Fruit fly (Drosophila melanogaster) whole organism, embryonic: ENCODE measurements around the gene CG43630.
A peak's percentile ranks its signal among the peaks of the same experiment; 100 is the strongest.

Experiments used
- Blimp-1 ChIP-seq: fragments of 200-800 bp; sonication (Bioruptor generic); optimal IDR thresholded peaks from 3 replicates; lab custom pipeline; 2018; ENCODE audit warnings: missing biosample characterization, missing genetic modification characterization, mild to moderate bottlenecking, moderate library complexity, missing genetic modification reagents
- CG10543 ChIP-seq: fragments of 200-800 bp; sonication (Bioruptor generic); optimal IDR thresholded peaks from 3 replicates; lab custom pipeline; 2017; ENCODE audit warnings: missing biosample characterization, mild to moderate bottlenecking, missing genetic modification characterization, moderate library complexity
- CG10654 ChIP-seq: fragments of 200-800 bp; sonication (Bioruptor generic); optimal IDR thresholded peaks from 2 replicates; lab custom pipeline; 2016; ENCODE audit warnings: missing biosample characterization, missing genetic modification characterization
- CG12219 ChIP-seq: fragments of 200-800 bp; sonication (Bioruptor generic); optimal IDR thresholded peaks from 3 replicates; lab custom pipeline; 2018; ENCODE audit warnings: missing biosample characterization, mild to moderate bottlenecking, missing genetic modification characterization
- CG13296 ChIP-seq: fragments of 200-800 bp; sonication (Bioruptor generic); optimal IDR thresholded peaks from 3 replicates; lab custom pipeline; 2018; ENCODE audit warnings: missing biosample characterization, mild to moderate bottlenecking, missing genetic modification characterization
- CG15073 ChIP-seq: fragments of 200-800 bp; sonication (Bioruptor generic); optimal IDR thresholded peaks from 2 replicates; lab custom pipeline; 2016; ENCODE audit warnings: missing biosample characterization, missing genetic modification characterization
- CG15514 ChIP-seq: fragments of 200-800 bp; sonication (Bioruptor generic); optimal IDR thresholded peaks from 3 replicates; lab custom pipeline; 2017; ENCODE audit warnings: missing biosample characterization, missing genetic modification characterization, mild to moderate bottlenecking, moderate library complexity, missing genetic modification reagents
- CG2120 ChIP-seq: fragments of 200-800 bp; sonication (Bioruptor generic); optimal IDR thresholded peaks from 3 replicates; lab custom pipeline; 2016; ENCODE audit warnings: missing biosample characterization, missing genetic modification characterization
- CG2678 ChIP-seq: fragments of 200-800 bp; sonication (Bioruptor generic); optimal IDR thresholded peaks from 3 replicates; lab custom pipeline; 2019; ENCODE audit warnings: missing biosample characterization, mild to moderate bottlenecking, missing genetic modification characterization, moderate library complexity
- CG3838 ChIP-seq: fragments of 200-800 bp; sonication (Bioruptor generic); optimal IDR thresholded peaks from 3 replicates; lab custom pipeline; 2016; ENCODE audit warnings: missing biosample characterization, missing genetic modification characterization
- CG4282 ChIP-seq: fragments of 200-800 bp; sonication (Bioruptor generic); optimal IDR thresholded peaks from 2 replicates; lab custom pipeline; 2016; ENCODE audit warnings: missing biosample characterization, missing genetic modification characterization
- CG6689 ChIP-seq: fragments of 200-800 bp; sonication (Bioruptor generic); IDR thresholded peaks from 2 replicates; pipeline ENCODE4 v1.3.6; 2022; ENCODE audit warnings: missing biosample characterization, missing genetic modification characterization
- CG8089 ChIP-seq: fragments of 200-800 bp; sonication (Bioruptor generic); optimal IDR thresholded peaks from 3 replicates; lab custom pipeline; 2016; ENCODE audit warnings: missing biosample characterization, missing genetic modification characterization
- CrebB ChIP-seq: fragments of 200-800 bp; sonication (Bioruptor generic); optimal IDR thresholded peaks from 3 replicates; lab custom pipeline; 2018; ENCODE audit warnings: missing biosample characterization, mild to moderate bottlenecking, missing genetic modification characterization
- Fer1 ChIP-seq: fragments of 200-800 bp; sonication (Bioruptor generic); optimal IDR thresholded peaks from 2 replicates; lab custom pipeline; 2017; ENCODE audit warnings: missing biosample characterization, mild to moderate bottlenecking, missing genetic modification characterization
- Fer2 ChIP-seq: fragments of 200-800 bp; sonication (Bioruptor generic); optimal IDR thresholded peaks from 2 replicates; lab custom pipeline; 2018; ENCODE audit warnings: missing biosample characterization, mild to moderate bottlenecking, missing genetic modification characterization, moderate library complexity
- Fer3 ChIP-seq: fragments of 200-800 bp; sonication (Bioruptor generic); optimal IDR thresholded peaks from 2 replicates; lab custom pipeline; 2018; ENCODE audit warnings: missing biosample characterization, mild to moderate bottlenecking, missing genetic modification characterization, moderate library complexity
- Gsc ChIP-seq: fragments of 200-800 bp; sonication (Bioruptor generic); IDR thresholded peaks from 2 replicates; pipeline ENCODE4 v1.3.6; 2022; ENCODE audit warnings: missing biosample characterization, missing genetic modification characterization
- Hr39 ChIP-seq: fragments of >200 bp; optimal IDR thresholded peaks from 2 replicates; lab custom pipeline; 2017
- Hr78 ChIP-seq, 2 experiments: fragments of 200-800 bp in 1 of 2; fragments of >200 bp in 1 of 2; sonication (Bioruptor generic) in 1 of 2; optimal IDR thresholded peaks; 2 replicates each; lab custom pipeline; 2017 to 2019; ENCODE audit warnings: missing biosample characterization in 2 of 2, missing genetic modification characterization in 2 of 2, mild to moderate bottlenecking in 1 of 2, moderate library complexity in 1 of 2
- Jarid2 ChIP-seq: fragments of 200-800 bp; sonication (Bioruptor generic); optimal IDR thresholded peaks from 3 replicates; lab custom pipeline; 2017; ENCODE audit warnings: mild to moderate bottlenecking, missing biosample characterization, missing genetic modification reagents, missing genetic modification characterization
- MBD-R2 ChIP-seq: fragments of 200-800 bp; sonication (Bioruptor generic); IDR thresholded peaks from 2 replicates; pipeline ENCODE4 v1.3.6; 2022; ENCODE audit warnings: missing biosample characterization, missing genetic modification characterization
- MTF-1 ChIP-seq: fragments of 200-800 bp; sonication (Bioruptor generic); optimal IDR thresholded peaks from 2 replicates; lab custom pipeline; 2018; ENCODE audit warnings: missing biosample characterization, mild to moderate bottlenecking, missing genetic modification characterization, borderline replicate concordance
- Max ChIP-seq: fragments of 200-800 bp; sonication (Bioruptor generic); optimal IDR thresholded peaks from 2 replicates; lab custom pipeline; 2016; ENCODE audit warnings: missing biosample characterization, mild to moderate bottlenecking, missing genetic modification characterization
- Med ChIP-seq: fragments of 200-800 bp; sonication (Bioruptor generic); peaks from one replicate; lab custom pipeline; 2016; ENCODE audit warnings: missing biosample characterization, missing genetic modification characterization, mild to moderate bottlenecking, inconsistent platforms, moderate library complexity
- Meics ChIP-seq: fragments of 200-800 bp; sonication (Bioruptor generic); optimal IDR thresholded peaks from 2 replicates; lab custom pipeline; 2017; ENCODE audit warnings: missing biosample characterization, mild to moderate bottlenecking, missing genetic modification characterization
- Neu2 ChIP-seq: fragments of 200-800 bp; sonication (Bioruptor generic); optimal IDR thresholded peaks from 3 replicates; lab custom pipeline; 2016; ENCODE audit warnings: missing biosample characterization, missing genetic modification characterization, borderline replicate concordance
- Nf-YB ChIP-seq: fragments of 200-800 bp; sonication (Bioruptor generic); optimal IDR thresholded peaks from 3 replicates; lab custom pipeline; 2019; ENCODE audit warnings: missing biosample characterization, mild to moderate bottlenecking, missing genetic modification characterization, moderate library complexity
- Oli ChIP-seq: fragments of 200-800 bp; sonication (Bioruptor generic); optimal IDR thresholded peaks from 2 replicates; lab custom pipeline; 2018; ENCODE audit warnings: missing biosample characterization, mild to moderate bottlenecking, missing genetic modification characterization, moderate library complexity
- Vsx1 ChIP-seq: fragments of 200-800 bp; sonication (Bioruptor generic); optimal IDR thresholded peaks from 2 replicates; lab custom pipeline; 2017; ENCODE audit warnings: missing biosample characterization, mild to moderate bottlenecking, missing genetic modification characterization, missing genetic modification reagents
- bsh ChIP-seq, 2 experiments: fragments of 200-800 bp; sonication (Bioruptor generic); optimal IDR thresholded peaks; 2 replicates each; lab custom pipeline; 2017 to 2018; ENCODE audit warnings: mild to moderate bottlenecking in 2 of 2, missing biosample characterization in 2 of 2, missing genetic modification characterization in 2 of 2, moderate library complexity in 1 of 2
- chinmo ChIP-seq: fragments of 200-800 bp; sonication (Bioruptor generic); IDR thresholded peaks from 4 replicates; pipeline ENCODE4 v1.3.6; 2022; ENCODE audit warnings: missing biosample characterization, missing genetic modification characterization; ENCODE audit not compliant: partially characterized antibody
- ci ChIP-seq: fragments of 200-800 bp; sonication (Bioruptor generic); IDR thresholded peaks from 3 replicates; pipeline ENCODE4 v1.3.6; 2022; ENCODE audit warnings: missing biosample characterization, missing genetic modification characterization
- dan ChIP-seq: fragments of 200-800 bp; sonication (Bioruptor generic); IDR thresholded peaks from 2 replicates; pipeline ENCODE4 v1.3.6; 2022; ENCODE audit warnings: missing biosample characterization, missing genetic modification characterization
- dysf ChIP-seq: fragments of 200-800 bp; sonication (Bioruptor generic); IDR thresholded peaks from 3 replicates; pipeline ENCODE4 v1.3.6; 2022; ENCODE audit warnings: missing biosample characterization, missing genetic modification characterization
- fd3F ChIP-seq: fragments of 200-800 bp; sonication (Bioruptor generic); optimal IDR thresholded peaks from 2 replicates; lab custom pipeline; 2018; ENCODE audit warnings: missing biosample characterization, mild to moderate bottlenecking, missing genetic modification characterization, moderate library complexity
- ftz-f1 ChIP-seq: fragments of 200-800 bp; sonication (Bioruptor generic); optimal IDR thresholded peaks from 2 replicates; lab custom pipeline; 2016; ENCODE audit warnings: missing biosample characterization, missing genetic modification characterization
- gcm2 ChIP-seq: fragments of 200-800 bp; sonication (Bioruptor generic); optimal IDR thresholded peaks from 2 replicates; lab custom pipeline; 2016; ENCODE audit warnings: missing biosample characterization, missing genetic modification characterization
- hkb ChIP-seq, 2 experiments: fragments of 200-800 bp in 1 of 2; fragments of >200 bp in 1 of 2; sonication (Bioruptor generic) in 1 of 2; IDR thresholded peaks in 1 of 2; optimal IDR thresholded peaks in 1 of 2; 2 replicates each; pipeline versions ENCODE4 v1.3.6 to Lab custom; 2017 to 2022; ENCODE audit warnings: missing biosample characterization in 1 of 2, missing genetic modification characterization in 1 of 2
- insv ChIP-seq, 2 experiments: fragments of 200-800 bp; sonication (Bioruptor generic); optimal IDR thresholded peaks; 3 replicates each; lab custom pipeline; 2016 to 2018; ENCODE audit warnings: missing biosample characterization in 2 of 2, missing genetic modification characterization in 2 of 2
- ken ChIP-seq: fragments of 200-800 bp; sonication (Bioruptor generic); IDR thresholded peaks from 3 replicates; pipeline ENCODE4 v1.3.6; 2022; ENCODE audit warnings: missing biosample characterization, missing genetic modification characterization
- lab ChIP-seq: fragments of 200-800 bp; sonication (Bioruptor generic); optimal IDR thresholded peaks from 3 replicates; lab custom pipeline; 2017; ENCODE audit warnings: missing biosample characterization, missing genetic modification characterization, mild to moderate bottlenecking, moderate library complexity, missing genetic modification reagents
- pnt ChIP-seq: fragments of 200-800 bp; sonication (Bioruptor generic); optimal IDR thresholded peaks from 3 replicates; lab custom pipeline; 2016; ENCODE audit warnings: missing biosample characterization, missing genetic modification characterization
- ro ChIP-seq: fragments of 200-800 bp; sonication (Bioruptor generic); IDR thresholded peaks from 2 replicates; pipeline ENCODE4 v1.3.6; 2022; ENCODE audit warnings: missing biosample characterization, missing genetic modification characterization
- sens ChIP-seq: fragments of 200-800 bp; sonication (Bioruptor generic); peaks from one replicate; lab custom pipeline; 2016; ENCODE audit warnings: missing biosample characterization, missing genetic modification characterization
- seq ChIP-seq: fragments of 200-800 bp; sonication (Bioruptor generic); IDR thresholded peaks from 2 replicates; pipeline ENCODE4 v1.3.6; 2022; ENCODE audit warnings: missing biosample characterization, missing genetic modification characterization
- sug ChIP-seq: fragments of 200-800 bp; optimal IDR thresholded peaks from 2 replicates; lab custom pipeline; 2019; ENCODE audit warnings: missing biosample characterization, mild to moderate bottlenecking, missing genetic modification characterization, moderate library complexity
- tup ChIP-seq: fragments of 200-800 bp; sonication (Bioruptor generic); optimal IDR thresholded peaks from 2 replicates; lab custom pipeline; 2016; ENCODE audit warnings: missing biosample characterization, mild to moderate bottlenecking, missing genetic modification characterization, moderate library complexity
- vnd ChIP-seq: fragments of 200-800 bp; sonication (Bioruptor generic); IDR thresholded peaks from 3 replicates; pipeline ENCODE4 v1.3.6; 2022; ENCODE audit warnings: missing biosample characterization, missing genetic modification characterization; ENCODE audit not compliant: partially characterized antibody

The CG43630 gene

DNA sequence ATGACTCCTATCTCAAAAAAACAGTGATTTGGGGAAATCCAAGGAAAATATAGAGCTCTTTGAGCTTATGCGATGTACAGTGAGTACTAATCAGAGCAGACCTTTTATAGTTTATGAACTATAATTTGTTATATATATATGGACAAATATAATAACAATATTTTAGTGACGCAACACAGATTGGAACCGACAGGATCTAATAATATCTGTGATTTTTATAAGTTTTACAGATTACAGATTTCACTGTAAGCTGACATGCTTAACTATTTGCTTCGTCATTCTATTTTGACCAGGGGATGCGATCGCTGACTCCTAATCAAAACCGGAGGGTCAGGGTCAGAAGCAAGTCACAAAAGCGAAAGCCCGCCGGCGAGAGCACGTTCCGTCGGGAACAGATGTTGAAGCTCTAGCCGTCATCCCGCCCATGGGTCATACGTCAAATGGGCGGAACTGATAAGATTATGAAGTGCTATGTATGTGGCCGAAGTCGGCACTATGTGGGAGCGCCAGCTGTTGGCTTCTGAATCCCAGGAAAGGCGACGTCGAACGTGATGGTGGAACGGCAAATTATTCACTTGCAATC lies 1.9 kb downstream of the CG43630 start, which contains the start of gene Gnmt (continued):
- TF ChIP-seq Oli (tag; lab: Kevin White, UChicago) (no peak), tup (GFP tag; lab: Kevin White, UChicago) (no peak), ftz-f1 (GFP tag; lab: Kevin White, UChicago) (peak; percentile 26), insv (GFP tag; optimal IDR thresholded peaks at IDR 0.05; lab: Kevin White, UChicago) (no peak), pnt (no peak), CG15514 (GFP tag; lab: Kevin White, UChicago) (no peak), CG4282 (GFP tag; lab: Kevin White, UChicago) (no peak), CG15073 (no peak), ken (GFP tag; lab: Robert Waterston, UW) (no peak), Fer3 (peak; percentile 40), CG3838 (GFP tag; lab: Kevin White, UChicago) (no peak), seq (GFP tag; lab: Robert Waterston, UW) (0 out of 2 replicates have a peak, but pooled peaks have one; percentile 20), MTF-1 (GFP tag; lab: Kevin White, UChicago) (no peak), Med (GFP tag; lab: Kevin White, UChicago) (peak; percentile 47), bsh (GFP tag; optimal IDR thresholded peaks at IDR 0.05; lab: Kevin White, UChicago) (peak in 1 of 2 experiments; percentile 10), Neu2 (GFP tag; lab: Kevin White, UChicago) (no peak), vnd (GFP tag; lab: Robert Waterston, UW) (no peak), CG6689 (GFP tag; lab: Robert Waterston, UW) (0 out of 2 replicates have a peak, but pooled peaks have one; percentile 14), lab (GFP tag; lab: Kevin White, UChicago) (peak; percentile 22), Gsc (GFP tag; lab: Robert Waterston, UW) (no peak), gcm2 (GFP tag; lab: Kevin White, UChicago) (no peak), CG12219 (GFP tag; lab: Kevin White, UChicago) (no peak), fd3F (no peak), dysf (peak; percentile 10; the same call in 1 of the 3 replicates), CG10654 (GFP tag; lab: Kevin White, UChicago) (no peak), ci (GFP tag; lab: Robert Waterston, UW) (0 out of 3 replicates have a peak, but pooled peaks have one; percentile 16), Blimp-1 (GFP tag; lab: Kevin White, UChicago) (peak; percentile 5), Nf-YB (GFP tag; lab: Kevin White, UChicago) (no peak), MBD-R2 (GFP tag; lab: Robert Waterston, UW) (no peak), CG8089 (GFP tag; lab: Kevin White, UChicago) (no peak), Hr39 (lab: Kevin White, UChicago) (no peak), CG13296 (GFP tag; lab: Kevin White, UChicago) (no peak), Fer2 (tag; lab: Kevin White, UChicago) (no peak), Jarid2 (GFP tag; lab: Kevin White, UChicago) (no peak), hkb (optimal IDR thresholded peaks at IDR 0.05; lab: Kevin White, UChicago) (no peak), hkb (GFP tag; IDR thresholded peaks at IDR 0.05; lab: Robert Waterston, UW) (0 out of 2 replicates have a peak, but pooled peaks have one; percentile 9), CrebB (tag; lab: Kevin White, UChicago) (no peak), sug (peak; percentile 84), Hr78 (GFP tag; optimal IDR thresholded peaks at IDR 0.05; lab: Kevin White, UChicago) (peak in 1 of 2 experiments; percentile 87), Meics (GFP tag; lab: Kevin White, UChicago) (peak; percentile 44), CG2678 (tag; lab: Kevin White, UChicago) (no peak), ro (no peak), Fer1 (no peak), CG10543 (GFP tag; lab: Kevin White, UChicago) (peak; percentile 10), CG2120 (GFP tag; lab: Kevin White, UChicago) (peak; percentile 16), Vsx1 (GFP tag; lab: Kevin White, UChicago) (no peak), sens (no peak), dan (GFP tag; lab: Robert Waterston, UW) (no peak), chinmo (GFP tag; lab: Robert Waterston, UW) (0 out of 4 replicates have a peak, but pooled peaks have one; percentile 19), Max (GFP tag; lab: Kevin White, UChicago) (no peak)
